Worm (Caenorhabditis elegans) whole organism, midembryonic: ENCODE results near the gene nuaf-1.

Source experiments
- T22C8.4 ChIP-seq: fragments of 200-800 bp; sonication (Bioruptor generic); IDR thresholded peaks from 2 replicates; pipeline ENCODE4 v1.3.6; 2022; ENCODE audit warnings: missing genetic modification characterization, missing compliant biosample characterization
- cog-1 ChIP-seq: sonication (generic microtip); optimal IDR thresholded peaks from 2 replicates; lab custom pipeline; 2016; ENCODE audit warnings: missing genetic modification characterization, missing compliant biosample characterization
- flt-1 ChIP-seq: fragments of 200-800 bp; sonication (Bioruptor generic); IDR thresholded peaks from 2 replicates; pipeline ENCODE4 v1.3.6; 2022; ENCODE audit warnings: missing genetic modification characterization, missing compliant biosample characterization
- klf-2 ChIP-seq: fragments of 200-800 bp; sonication (Bioruptor generic); conservative IDR thresholded peaks from 2 replicates; pipeline ENCODE4 v1.3.6; 2022; ENCODE audit warnings: missing genetic modification reagents, missing genetic modification characterization, missing compliant biosample characterization
- med-1 ChIP-seq: sonication (generic microtip); optimal IDR thresholded peaks from 2 replicates; lab custom pipeline; 2017; ENCODE audit warnings: missing genetic modification characterization, mild to moderate bottlenecking, missing compliant biosample characterization, antibody characterized with exemption, missing genetic modification reagents; ENCODE audit not compliant: insufficient read depth
- ref-1 ChIP-seq: fragments of 200-800 bp; sonication (Bioruptor generic); conservative IDR thresholded peaks from 2 replicates; pipeline ENCODE4 v1.3.6; 2022; ENCODE audit warnings: missing genetic modification reagents, missing genetic modification characterization, missing compliant biosample characterization
- tab-1 ChIP-seq: fragments of 200-800 bp; sonication (Bioruptor generic); IDR thresholded peaks from 2 replicates; pipeline ENCODE4 v1.3.6; 2022; ENCODE audit warnings: missing genetic modification characterization, missing compliant biosample characterization
- ztf-23 ChIP-seq: fragments of 200-800 bp; sonication (Bioruptor generic); IDR thresholded peaks from 2 replicates; pipeline ENCODE4 v1.3.6; 2022; ENCODE audit warnings: missing genetic modification reagents, missing genetic modification characterization, missing compliant biosample characterization
- ztf-29 ChIP-seq: fragments of 200-800 bp; sonication (Bioruptor generic); IDR thresholded peaks from 2 replicates; pipeline ENCODE4 v1.3.6; 2022; ENCODE audit warnings: missing genetic modification reagents, missing genetic modification characterization, missing compliant biosample characterization

The nuaf-1 gene

ce11 chrV:13589494-13590176, 21.2 kb upstream of the nuaf-1 start, which contains the start of the genes F53F4.2 and F53F4.18:
Gene F53F4.2, minus strand, starts transcription at chrV:13589594.
Gene F53F4.18, plus strand, starts transcription at chrV:13590126.
- TF ChIP-seq ztf-23: no peak
- no peak for TF ChIP-seq ref-1 (GFP tag; lab: Robert Waterston, UW)
- TF ChIP-seq med-1 (GFP tag; lab: Kevin White, UChicago): no peak
- no peak for TF ChIP-seq T22C8.4 (GFP tag; lab: Robert Waterston, UW)
- TF ChIP-seq ztf-29: no peak
- TF ChIP-seq klf-2 (GFP tag; lab: Robert Waterston, UW): no peak

- no peak for TF ChIP-seq T22C8.4 (GFP tag; lab: Robert Waterston, UW)
- TF ChIP-seq med-1 (GFP tag; lab: Kevin White, UChicago): no peak
- TF ChIP-seq flt-1 (GFP tag; lab: Robert Waterston, UW): no peak
- no peak for TF ChIP-seq ztf-23
- TF ChIP-seq klf-2 (GFP tag; lab: Robert Waterston, UW): no peak
- no peak for TF ChIP-seq tab-1
- TF ChIP-seq ref-1 (GFP tag; lab: Robert Waterston, UW): no peak
- no peak for TF ChIP-seq cog-1 (tag; lab: Kevin White, UChicago)
- no peak for TF ChIP-seq ztf-29
Observed at ce11 chrV:13587902-13588301, 19.5 kb upstream of the nuaf-1 start, which contains the start of gene F53F4.17. Gene F53F4.17, plus strand, starts transcription at chrV:13588202.

- no peak for TF ChIP-seq flt-1 (GFP tag; lab: Robert Waterston, UW)
- no peak for TF ChIP-seq med-1 (GFP tag; lab: Kevin White, UChicago)
- TF ChIP-seq ref-1 (GFP tag; lab: Robert Waterston, UW): no peak
- TF ChIP-seq klf-2 (GFP tag; lab: Robert Waterston, UW): no peak
- no peak for TF ChIP-seq tab-1
- no peak for TF ChIP-seq T22C8.4 (GFP tag; lab: Robert Waterston, UW)
- no peak for TF ChIP-seq cog-1 (tag; lab: Kevin White, UChicago)
- TF ChIP-seq ztf-23: no peak
Observed at ce11 chrV:13584484-13584883, 16.1 kb upstream of the nuaf-1 start, which contains the start of gene F53F4.1. Gene F53F4.1, plus strand, starts transcription at chrV:13584784.

- TF ChIP-seq ztf-29 (no peak), ztf-23 (no peak)
Observed at ce11 chrV:13580696-13581095, 12.3 kb upstream of the nuaf-1 start, which contains the start of gene C50B8.5. Gene C50B8.5, plus strand, starts transcription at chrV:13580968.

ce11 chrV:13578637-13579036, 10.2 kb upstream of the nuaf-1 start, which contains the start of gene C50B8.6:
Gene C50B8.6, plus strand, starts transcription at chrV:13578972.
- TF ChIP-seq flt-1 (GFP tag; lab: Robert Waterston, UW) (no peak), tab-1 (no peak), ztf-23 (no peak), ztf-29 (no peak), klf-2 (GFP tag; lab: Robert Waterston, UW) (no peak), T22C8.4 (GFP tag; lab: Robert Waterston, UW) (no peak), med-1 (GFP tag; lab: Kevin White, UChicago) (no peak), ref-1 (GFP tag; lab: Robert Waterston, UW) (no peak), cog-1 (tag; lab: Kevin White, UChicago) (no peak)

- no peak for TF ChIP-seq tab-1
- no peak for TF ChIP-seq ztf-29
- no peak for TF ChIP-seq klf-2 (GFP tag; lab: Robert Waterston, UW)
Observed at ce11 chrV:13577463-13577862, 9.0 kb upstream of the nuaf-1 start.

- TF ChIP-seq ztf-29 (no peak), cog-1 (tag; lab: Kevin White, UChicago) (no peak), med-1 (GFP tag; lab: Kevin White, UChicago) (no peak), flt-1 (GFP tag; lab: Robert Waterston, UW) (no peak), tab-1 (no peak), T22C8.4 (GFP tag; lab: Robert Waterston, UW) (no peak), ref-1 (GFP tag; lab: Robert Waterston, UW) (no peak), klf-2 (GFP tag; lab: Robert Waterston, UW) (no peak), ztf-23 (no peak)
Observed at ce11 chrV:13576828-13577227, 8.4 kb upstream of the nuaf-1 start.

ce11 chrV:13575866-13576265, 7.4 kb upstream of the nuaf-1 start:
- peak; percentile 43; the same call in 1 of the 2 replicates for TF ChIP-seq ztf-23
- TF ChIP-seq ztf-29: no peak

- TF ChIP-seq cog-1 (tag; lab: Kevin White, UChicago) (no peak), ztf-29 (no peak), tab-1 (no peak), flt-1 (GFP tag; lab: Robert Waterston, UW) (no peak)
Observed at ce11 chrV:13571714-13572258, 3.4 kb upstream of the nuaf-1 start, which contains the start of gene C50B8.4. Gene C50B8.4, plus strand, starts transcription at chrV:13572012.

ce11 chrV:13566967-13567366, 1.5 kb downstream of the nuaf-1 start:
- no peak for TF ChIP-seq med-1 (GFP tag; lab: Kevin White, UChicago)
- TF ChIP-seq flt-1 (GFP tag; lab: Robert Waterston, UW): no peak
- no peak for TF ChIP-seq ztf-23
- no peak for TF ChIP-seq ztf-29
- TF ChIP-seq klf-2 (GFP tag; lab: Robert Waterston, UW): no peak
- TF ChIP-seq ref-1 (GFP tag; lab: Robert Waterston, UW): no peak
- TF ChIP-seq T22C8.4 (GFP tag; lab: Robert Waterston, UW): no peak
- TF ChIP-seq tab-1: no peak
